Fruit fly (Drosophila melanogaster) whole organism, embryonic: ENCODE measurements around the gene Vlet.

ENCODE experiments used
- CG10274 ChIP-seq: fragments of 200-800 bp; sonication (Bioruptor generic); optimal IDR thresholded peaks from 3 replicates; lab custom pipeline; 2017; ENCODE audit warnings: missing biosample characterization, mild to moderate bottlenecking, missing genetic modification characterization
- CG10321 ChIP-seq: fragments of 200-800 bp; sonication (Bioruptor generic); IDR thresholded peaks from 2 replicates; pipeline ENCODE4 v1.3.6; 2022; ENCODE audit warnings: missing biosample characterization, missing genetic modification characterization
- CG11085 ChIP-seq: fragments of 200-800 bp; sonication (Bioruptor generic); IDR thresholded peaks from 2 replicates; pipeline ENCODE4 v1.3.6; 2022; ENCODE audit warnings: missing biosample characterization, missing genetic modification characterization
- CG11093 ChIP-seq: fragments of 200-800 bp; sonication (Bioruptor generic); IDR thresholded peaks from 3 replicates; pipeline ENCODE4 v1.3.6; 2022; ENCODE audit warnings: missing biosample characterization, missing genetic modification characterization
- CG11560 ChIP-seq: fragments of 200-800 bp; sonication (Bioruptor generic); IDR thresholded peaks from 3 replicates; pipeline ENCODE4 v1.3.6; 2022; ENCODE audit warnings: missing biosample characterization, missing genetic modification characterization
- CG11695 ChIP-seq: fragments of 200-800 bp; sonication (Bioruptor generic); IDR thresholded peaks from 3 replicates; pipeline ENCODE4 v1.3.6; 2022; ENCODE audit warnings: missing biosample characterization, missing genetic modification characterization
- CG12104 ChIP-seq: fragments of 200-800 bp; sonication (Bioruptor generic); optimal IDR thresholded peaks from 3 replicates; lab custom pipeline; 2016; ENCODE audit warnings: missing biosample characterization, missing genetic modification characterization
- CG12155 ChIP-seq: fragments of 200-800 bp; sonication (Bioruptor generic); optimal IDR thresholded peaks from 3 replicates; lab custom pipeline; 2016; ENCODE audit warnings: missing biosample characterization, missing genetic modification characterization
- CG1233 ChIP-seq: fragments of 200-800 bp; sonication (Bioruptor generic); optimal IDR thresholded peaks from 4 replicates; lab custom pipeline; 2018; ENCODE audit warnings: missing biosample characterization, mild to moderate bottlenecking, missing genetic modification characterization
- CG13123 ChIP-seq: fragments of 200-800 bp; sonication (Bioruptor generic); optimal IDR thresholded peaks from 2 replicates; lab custom pipeline; 2016; ENCODE audit warnings: missing biosample characterization, missing genetic modification characterization
- CG13424 ChIP-seq: fragments of 200-800 bp; sonication (Bioruptor generic); optimal IDR thresholded peaks from 2 replicates; lab custom pipeline; 2019; ENCODE audit warnings: missing biosample characterization, mild to moderate bottlenecking, missing genetic modification characterization, moderate library complexity
- CG14710 ChIP-seq: fragments of 200-800 bp; sonication (Bioruptor generic); optimal IDR thresholded peaks from 3 replicates; lab custom pipeline; 2019; ENCODE audit warnings: missing biosample characterization, mild to moderate bottlenecking, missing genetic modification characterization, moderate library complexity
- CG15073 ChIP-seq: fragments of 200-800 bp; sonication (Bioruptor generic); optimal IDR thresholded peaks from 2 replicates; lab custom pipeline; 2016; ENCODE audit warnings: missing biosample characterization, missing genetic modification characterization
- CG1603 ChIP-seq: fragments of 200-800 bp; sonication (Bioruptor generic); optimal IDR thresholded peaks from 2 replicates; lab custom pipeline; 2019; ENCODE audit warnings: missing biosample characterization, mild to moderate bottlenecking, missing genetic modification characterization, moderate library complexity
- CG2712 ChIP-seq: fragments of 200-800 bp; optimal IDR thresholded peaks from 3 replicates; lab custom pipeline; 2019; ENCODE audit warnings: missing biosample characterization, mild to moderate bottlenecking, missing genetic modification characterization, moderate library complexity
- CG30020 ChIP-seq: fragments of 200-800 bp; optimal IDR thresholded peaks from 2 replicates; lab custom pipeline; 2019; ENCODE audit warnings: missing biosample characterization, mild to moderate bottlenecking, missing genetic modification characterization, moderate library complexity
- CG30431 ChIP-seq: fragments of 200-800 bp; sonication (Bioruptor generic); optimal IDR thresholded peaks from 2 replicates; lab custom pipeline; 2017; ENCODE audit warnings: missing biosample characterization, missing genetic modification characterization
- CG3407 ChIP-seq: fragments of 200-800 bp; sonication (Bioruptor generic); optimal IDR thresholded peaks from 2 replicates; lab custom pipeline; 2018; ENCODE audit warnings: missing biosample characterization, mild to moderate bottlenecking, missing genetic modification characterization
- CG34376 ChIP-seq: fragments of 200-800 bp; sonication (Bioruptor generic); optimal IDR thresholded peaks from 2 replicates; lab custom pipeline; 2018; ENCODE audit warnings: missing biosample characterization, mild to moderate bottlenecking, missing genetic modification characterization
- CG3847 ChIP-seq: fragments of 200-800 bp; sonication (Bioruptor generic); IDR thresholded peaks from 2 replicates; pipeline ENCODE4 v1.3.6; 2022; ENCODE audit warnings: missing biosample characterization, missing genetic modification characterization
- CG4617 ChIP-seq: fragments of 200-800 bp; sonication (Bioruptor generic); optimal IDR thresholded peaks from 3 replicates; lab custom pipeline; 2016; ENCODE audit warnings: missing biosample characterization, missing genetic modification characterization, borderline replicate concordance
- CG5953 ChIP-seq: fragments of 200-800 bp; sonication (Bioruptor generic); IDR thresholded peaks from 2 replicates; pipeline ENCODE4 v1.3.6; 2022; ENCODE audit warnings: missing biosample characterization, missing genetic modification characterization
- CG7357 ChIP-seq: fragments of 200-800 bp; sonication (Bioruptor generic); IDR thresholded peaks from 3 replicates; pipeline ENCODE4 v1.3.6; 2022; ENCODE audit warnings: missing biosample characterization, missing genetic modification characterization
- CG7963 ChIP-seq: fragments of 200-800 bp; sonication (Bioruptor generic); IDR thresholded peaks from 3 replicates; pipeline ENCODE4 v1.3.6; 2022; ENCODE audit warnings: missing biosample characterization, missing genetic modification characterization; ENCODE audit not compliant: partially characterized antibody
- CTCF ChIP-seq: fragments of 200-800 bp; sonication (Bioruptor generic); optimal IDR thresholded peaks from 2 replicates; lab custom pipeline; 2017; ENCODE audit warnings: missing biosample characterization, mild to moderate bottlenecking, missing genetic modification characterization, moderate library complexity
- Fer1 ChIP-seq: fragments of 200-800 bp; sonication (Bioruptor generic); optimal IDR thresholded peaks from 2 replicates; lab custom pipeline; 2017; ENCODE audit warnings: missing biosample characterization, mild to moderate bottlenecking, missing genetic modification characterization
- Hand ChIP-seq: fragments of 200-800 bp; sonication (Bioruptor generic); optimal IDR thresholded peaks from 2 replicates; lab custom pipeline; 2017; ENCODE audit warnings: mild to moderate bottlenecking, missing biosample characterization, missing genetic modification reagents, missing genetic modification characterization
- Scr ChIP-seq: fragments of 200-800 bp; sonication (Bioruptor generic); IDR thresholded peaks from 2 replicates; pipeline ENCODE4 v1.3.6; 2022; ENCODE audit warnings: missing biosample characterization, missing genetic modification characterization; ENCODE audit not compliant: partially characterized antibody
- Sox100B ChIP-seq: fragments of 200-800 bp; sonication (Bioruptor generic); optimal IDR thresholded peaks from 3 replicates; lab custom pipeline; 2018; ENCODE audit warnings: missing biosample characterization, mild to moderate bottlenecking, missing genetic modification characterization
- Sox102F ChIP-seq: fragments of 200-800 bp; sonication (Bioruptor generic); optimal IDR thresholded peaks from 2 replicates; lab custom pipeline; 2018; ENCODE audit warnings: missing biosample characterization, mild to moderate bottlenecking, missing genetic modification characterization, moderate library complexity
- Ssrp ChIP-seq: fragments of 200-800 bp; sonication (Bioruptor generic); optimal IDR thresholded peaks from 2 replicates; lab custom pipeline; 2018; ENCODE audit warnings: missing biosample characterization, mild to moderate bottlenecking, missing genetic modification characterization, moderate library complexity
- Stat92E ChIP-seq, 3 experiments: fragments of >200 bp in 2 of 3; fragments of 200-800 bp in 1 of 3; sonication (Bioruptor generic) in 1 of 3; optimal IDR thresholded peaks; 2 replicates each; lab custom pipeline; 2017 to 2019; ENCODE audit warnings: missing biosample characterization in 3 of 3, missing genetic modification characterization in 3 of 3, mild to moderate bottlenecking in 1 of 3, moderate library complexity in 1 of 3
- TFAM ChIP-seq: fragments of 200-800 bp; sonication (Bioruptor generic); optimal IDR thresholded peaks from 2 replicates; lab custom pipeline; 2017; ENCODE audit warnings: missing biosample characterization, missing genetic modification characterization, inconsistent platforms
- crc ChIP-seq: fragments of 200-800 bp; sonication (Bioruptor generic); optimal IDR thresholded peaks from 2 replicates; lab custom pipeline; 2016; ENCODE audit warnings: missing biosample characterization, missing genetic modification characterization
- cwo ChIP-seq: fragments of 200-800 bp; sonication (Bioruptor generic); optimal IDR thresholded peaks from 3 replicates; lab custom pipeline; 2017; ENCODE audit warnings: missing biosample characterization, missing genetic modification characterization, mild to moderate bottlenecking, moderate library complexity, missing genetic modification reagents
- danr ChIP-seq: fragments of 200-800 bp; sonication (Bioruptor generic); IDR thresholded peaks from 2 replicates; pipeline ENCODE4 v1.3.6; 2022; ENCODE audit warnings: missing biosample characterization, missing genetic modification characterization
- dm ChIP-seq: fragments of 200-800 bp; sonication (Bioruptor generic); optimal IDR thresholded peaks from 3 replicates; lab custom pipeline; 2016; ENCODE audit warnings: missing biosample characterization, missing genetic modification characterization
- dpn ChIP-seq, 2 experiments: fragments of 200-800 bp; sonication (Bioruptor generic); optimal IDR thresholded peaks; 3 replicates each; lab custom pipeline; 2016; ENCODE audit warnings: missing biosample characterization in 2 of 2, missing genetic modification characterization in 2 of 2
- emc ChIP-seq: fragments of 200-800 bp; sonication (Bioruptor generic); optimal IDR thresholded peaks from 2 replicates; lab custom pipeline; 2016; ENCODE audit warnings: missing biosample characterization, missing genetic modification characterization
- esg ChIP-seq: fragments of 200-800 bp; sonication (Bioruptor generic); conservative IDR thresholded peaks from 2 replicates; pipeline ENCODE4 v1.3.6; 2022; ENCODE audit warnings: missing biosample characterization, missing genetic modification characterization
- fu2 ChIP-seq: fragments of 200-800 bp; sonication (Bioruptor generic); optimal IDR thresholded peaks from 2 replicates; lab custom pipeline; 2016; ENCODE audit warnings: missing biosample characterization, missing genetic modification characterization
- grn ChIP-seq: fragments of 200-800 bp; sonication (Bioruptor generic); optimal IDR thresholded peaks from 3 replicates; lab custom pipeline; 2017; ENCODE audit warnings: missing biosample characterization, missing genetic modification characterization
- gsb ChIP-seq: fragments of 200-800 bp; sonication (Bioruptor generic); IDR thresholded peaks from 2 replicates; pipeline ENCODE4 v1.3.6; 2022; ENCODE audit warnings: missing biosample characterization, missing genetic modification characterization
- nerfin-1 ChIP-seq: fragments of 200-800 bp; sonication (Bioruptor generic); optimal IDR thresholded peaks from 3 replicates; lab custom pipeline; 2019; ENCODE audit warnings: missing biosample characterization, mild to moderate bottlenecking, missing genetic modification characterization, moderate library complexity
- scrt ChIP-seq: fragments of 200-800 bp; sonication (Bioruptor generic); optimal IDR thresholded peaks from 2 replicates; lab custom pipeline; 2018; ENCODE audit warnings: missing biosample characterization, mild to moderate bottlenecking, missing genetic modification characterization, moderate library complexity
- sima ChIP-seq: fragments of 200-800 bp; sonication (Bioruptor generic); optimal IDR thresholded peaks from 2 replicates; lab custom pipeline; 2016; ENCODE audit warnings: missing biosample characterization, missing genetic modification characterization
- slou ChIP-seq: fragments of 200-800 bp; sonication (Bioruptor generic); optimal IDR thresholded peaks from 3 replicates; lab custom pipeline; 2016; ENCODE audit warnings: missing biosample characterization, missing genetic modification characterization
- sob ChIP-seq: fragments of 200-800 bp; sonication (Bioruptor generic); IDR thresholded peaks from 2 replicates; pipeline ENCODE4 v1.3.6; 2022; ENCODE audit warnings: missing biosample characterization, missing genetic modification characterization
- ssp ChIP-seq: fragments of 200-800 bp; sonication (Bioruptor generic); IDR thresholded peaks from 2 replicates; pipeline ENCODE4 v1.3.6; 2022; ENCODE audit warnings: missing biosample characterization, missing genetic modification characterization
- sug ChIP-seq: fragments of 200-800 bp; optimal IDR thresholded peaks from 2 replicates; lab custom pipeline; 2019; ENCODE audit warnings: missing biosample characterization, mild to moderate bottlenecking, missing genetic modification characterization, moderate library complexity
- unc-4 ChIP-seq: fragments of 200-800 bp; sonication (Bioruptor generic); IDR thresholded peaks from 2 replicates; pipeline ENCODE4 v1.3.6; 2022; ENCODE audit warnings: missing biosample characterization, missing genetic modification characterization; ENCODE audit not compliant: partially characterized antibody
- zfh2 ChIP-seq: fragments of 200-800 bp; sonication (Bioruptor generic); optimal IDR thresholded peaks from 2 replicates; lab custom pipeline; 2016; ENCODE audit warnings: missing biosample characterization, missing genetic modification characterization

The Vlet gene

DNA sequence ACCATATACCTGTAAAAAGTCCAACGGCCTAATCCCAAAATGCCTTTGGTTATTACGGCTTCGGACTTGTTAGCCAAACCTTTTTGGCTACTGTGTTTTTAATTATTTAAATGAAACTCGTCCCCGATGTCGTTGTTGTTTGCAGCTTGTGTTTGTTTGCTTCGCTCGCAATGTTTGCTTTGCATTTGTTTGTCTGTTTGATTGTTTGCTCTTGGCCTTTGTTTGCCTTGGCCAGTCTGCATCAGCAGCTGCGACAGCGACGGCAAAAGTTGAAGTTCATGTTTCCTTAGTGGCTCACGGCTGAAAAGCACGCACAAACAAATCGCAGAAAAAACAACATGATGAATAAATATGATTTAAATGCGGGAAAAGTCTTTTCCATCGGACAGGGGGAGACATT, 17.9 kb downstream of the Vlet start (continued):
- TF ChIP-seq CG3847 (GFP tag; lab: Robert Waterston, UW) (no peak), CG1233 (peak; percentile 17), CG30431 (no peak), CG3407 (GFP tag; lab: Kevin White, UChicago) (peak; percentile 61), esg (GFP tag; lab: Robert Waterston, UW) (no peak), sug (no peak), CG12155 (GFP tag; lab: Kevin White, UChicago) (no peak), CG11093 (GFP tag; lab: Robert Waterston, UW) (no peak), CG2712 (tag; lab: Kevin White, UChicago) (peak; percentile 33), scrt (GFP tag; lab: Kevin White, UChicago) (peak; percentile 10), gsb (no peak), Sox102F (GFP tag; lab: Kevin White, UChicago) (peak; percentile 61), CG30020 (tag; lab: Kevin White, UChicago) (no peak), CG4617 (GFP tag; lab: Kevin White, UChicago) (no peak), CG10321 (no peak), Ssrp (tag; lab: Kevin White, UChicago) (no peak), slou (GFP tag; lab: Kevin White, UChicago) (no peak), crc (GFP tag; lab: Kevin White, UChicago) (no peak), danr (no peak), CG7357 (GFP tag; lab: Robert Waterston, UW) (no peak), CG34376 (GFP tag; lab: Kevin White, UChicago) (no peak), ssp (no peak), dm (no peak), CG5953 (GFP tag; lab: Robert Waterston, UW) (peak; percentile 72; the same call in 1 of the 2 replicates), CG13123 (GFP tag; lab: Kevin White, UChicago) (no peak), sob (GFP tag; lab: Robert Waterston, UW) (no peak), Hand (GFP tag; lab: Kevin White, UChicago) (no peak), cwo (GFP tag; lab: Kevin White, UChicago) (no peak), Scr (GFP tag; lab: Robert Waterston, UW) (no peak), Stat92E (GFP tag; optimal IDR thresholded peaks at IDR 0.05; lab: Kevin White, UChicago) (no peak), CG12104 (no peak), CG14710 (tag; lab: Kevin White, UChicago) (peak; percentile 23), fu2 (GFP tag; lab: Kevin White, UChicago) (no peak), CG11560 (tag; lab: Robert Waterston, UW) (no peak), sima (GFP tag; lab: Kevin White, UChicago) (no peak), CG11085 (GFP tag; lab: Robert Waterston, UW) (no peak), TFAM (peak; percentile 17), CG1603 (tag; lab: Kevin White, UChicago) (peak; percentile 64), CG15073 (GFP tag; lab: Kevin White, UChicago) (no peak), CG10274 (GFP tag; lab: Kevin White, UChicago) (no peak), zfh2 (GFP tag; lab: Kevin White, UChicago) (no peak), CG13424 (tag; lab: Kevin White, UChicago) (peak; percentile 12), grn (no peak), CG7963 (GFP tag; lab: Robert Waterston, UW) (no peak), CG11695 (GFP tag; lab: Robert Waterston, UW) (no peak), emc (GFP tag; lab: Kevin White, UChicago) (no peak), dpn (GFP tag; optimal IDR thresholded peaks at IDR 0.05; lab: Kevin White, UChicago) (peak in 1 of 2 experiments; percentile 12), Fer1 (GFP tag; lab: Kevin White, UChicago) (peak; percentile 26), Sox100B (peak; percentile 54), nerfin-1 (tag; lab: Kevin White, UChicago) (peak; percentile 7), unc-4 (GFP tag; lab: Robert Waterston, UW) (no peak), CTCF (GFP tag; lab: Kevin White, UChicago) (peak; percentile 3)
